Worm (Caenorhabditis elegans): ENCODE data around the gene F41B4.1.
A peak's percentile ranks its signal among the peaks of the same experiment; 100 is the strongest.

- TF ChIP-seq Y75B8A.6 (GFP tag; IDR thresholded peaks at IDR 0.05) (no peak), dmd-6 (GFP tag; IDR thresholded peaks at IDR 0.05) (peak; percentile 83), tag-97 (GFP tag; IDR thresholded peaks at IDR 0.05) (no peak), lin-13 (GFP tag; optimal IDR thresholded peaks at IDR 0.05) (peak; percentile 16), nhr-77 (tag; optimal IDR thresholded peaks at IDR 0.05) (peak; percentile 59), F44E2.7 (GFP tag; IDR thresholded peaks at IDR 0.05) (no peak), fos-1 (tag; optimal IDR thresholded peaks at IDR 0.05) (no peak), attf-4 (tag; optimal IDR thresholded peaks at IDR 0.05) (no peak), nhr-10 (tag; optimal IDR thresholded peaks at IDR 0.05) (no peak)
These were observed 20.8 kb downstream of the F41B4.1 start for ce11 chrX:6804857-6805256.
